Fruit fly (Drosophila melanogaster) whole organism, embryonic: ENCODE measurements around the gene grsm.

Source experiments
- Atf-2 ChIP-seq: fragments of 200-800 bp; sonication (Bioruptor generic); optimal IDR thresholded peaks from 2 replicates; lab custom pipeline; 2016; ENCODE audit warnings: missing biosample characterization, missing genetic modification characterization
- B-H1 ChIP-seq: fragments of 200-800 bp; sonication (Bioruptor generic); IDR thresholded peaks from 3 replicates; pipeline ENCODE4 v1.3.6; 2022; ENCODE audit warnings: missing biosample characterization, missing genetic modification characterization
- C15 ChIP-seq: fragments of 200-800 bp; sonication (Bioruptor generic); IDR thresholded peaks from 3 replicates; pipeline ENCODE4 v1.3.6; 2022; ENCODE audit warnings: missing biosample characterization, missing genetic modification characterization
- CG10147 ChIP-seq: fragments of 200-800 bp; sonication (Bioruptor generic); optimal IDR thresholded peaks from 2 replicates; lab custom pipeline; 2019; ENCODE audit warnings: missing biosample characterization, mild to moderate bottlenecking, missing genetic modification characterization, moderate library complexity
- CG1233 ChIP-seq: fragments of 200-800 bp; sonication (Bioruptor generic); optimal IDR thresholded peaks from 4 replicates; lab custom pipeline; 2018; ENCODE audit warnings: missing biosample characterization, mild to moderate bottlenecking, missing genetic modification characterization
- CG13775 ChIP-seq: fragments of 200-800 bp; sonication (Bioruptor generic); optimal IDR thresholded peaks from 3 replicates; lab custom pipeline; 2017; ENCODE audit warnings: missing biosample characterization, mild to moderate bottlenecking, missing genetic modification characterization
- CG14860 ChIP-seq: fragments of 200-800 bp; sonication (Bioruptor generic); IDR thresholded peaks from 3 replicates; pipeline ENCODE4 v1.3.6; 2022; ENCODE audit warnings: missing biosample characterization, missing genetic modification characterization; ENCODE audit not compliant: partially characterized antibody
- CG15514 ChIP-seq: fragments of 200-800 bp; sonication (Bioruptor generic); optimal IDR thresholded peaks from 3 replicates; lab custom pipeline; 2017; ENCODE audit warnings: missing biosample characterization, missing genetic modification characterization, mild to moderate bottlenecking, moderate library complexity, missing genetic modification reagents
- CG15696 ChIP-seq: fragments of 200-800 bp; sonication (Bioruptor generic); optimal IDR thresholded peaks from 2 replicates; lab custom pipeline; 2019; ENCODE audit warnings: missing biosample characterization, mild to moderate bottlenecking, missing genetic modification characterization, moderate library complexity
- CG1602 ChIP-seq: fragments of 200-800 bp; sonication (Bioruptor generic); optimal IDR thresholded peaks from 3 replicates; lab custom pipeline; 2016; ENCODE audit warnings: missing biosample characterization, missing genetic modification characterization
- CG17361 ChIP-seq: fragments of 200-800 bp; sonication (Bioruptor generic); IDR thresholded peaks from 3 replicates; pipeline ENCODE4 v1.3.6; 2022; ENCODE audit warnings: missing biosample characterization, missing genetic modification characterization
- CG1792 ChIP-seq: fragments of 200-800 bp; sonication (Bioruptor generic); optimal IDR thresholded peaks from 2 replicates; lab custom pipeline; 2016; ENCODE audit warnings: missing biosample characterization, missing genetic modification characterization
- CG18619 ChIP-seq: fragments of 200-800 bp; sonication (Bioruptor generic); optimal IDR thresholded peaks from 3 replicates; lab custom pipeline; 2017; ENCODE audit warnings: missing biosample characterization, mild to moderate bottlenecking, missing genetic modification characterization
- CG2116 ChIP-seq: fragments of 200-800 bp; sonication (Bioruptor generic); optimal IDR thresholded peaks from 3 replicates; lab custom pipeline; 2018; ENCODE audit warnings: missing biosample characterization, mild to moderate bottlenecking, missing genetic modification characterization
- CG2199 ChIP-seq: fragments of 200-800 bp; sonication (Bioruptor generic); IDR thresholded peaks from 3 replicates; pipeline ENCODE4 v1.3.6; 2022; ENCODE audit warnings: missing biosample characterization, missing genetic modification characterization
- CG31224 ChIP-seq: fragments of 200-800 bp; sonication (Bioruptor generic); IDR thresholded peaks from 2 replicates; pipeline ENCODE4 v1.3.6; 2022; ENCODE audit warnings: missing biosample characterization, missing genetic modification characterization
- CG33213 ChIP-seq: fragments of 200-800 bp; sonication (Bioruptor generic); optimal IDR thresholded peaks from 3 replicates; lab custom pipeline; 2016; ENCODE audit warnings: missing biosample characterization, missing genetic modification characterization
- CG3995 ChIP-seq: fragments of 200-800 bp; sonication (Bioruptor generic); optimal IDR thresholded peaks from 3 replicates; lab custom pipeline; 2016; ENCODE audit warnings: missing biosample characterization, missing genetic modification characterization
- CG6791 ChIP-seq: fragments of 200-800 bp; sonication (Bioruptor generic); IDR thresholded peaks from 3 replicates; pipeline ENCODE4 v1.3.6; 2022; ENCODE audit warnings: missing biosample characterization, missing genetic modification characterization; ENCODE audit not compliant: partially characterized antibody
- CG7786 ChIP-seq: fragments of 200-800 bp; sonication (Bioruptor generic); optimal IDR thresholded peaks from 2 replicates; lab custom pipeline; 2016; ENCODE audit warnings: missing biosample characterization, missing genetic modification characterization
- Dfd ChIP-seq, 2 experiments: fragments of >200 bp; optimal IDR thresholded peaks; 2 replicates each; lab custom pipeline; 2017; ENCODE audit warnings: missing biosample characterization in 2 of 2, missing genetic modification characterization in 2 of 2
- Dll ChIP-seq: fragments of 200-800 bp; sonication (Bioruptor generic); IDR thresholded peaks from 4 replicates; pipeline ENCODE4 v1.3.6; 2022; ENCODE audit warnings: missing biosample characterization, missing genetic modification characterization; ENCODE audit not compliant: partially characterized antibody
- Doc3 ChIP-seq: fragments of 200-800 bp; sonication (Bioruptor generic); IDR thresholded peaks from 3 replicates; pipeline ENCODE4 v1.3.6; 2022; ENCODE audit warnings: missing biosample characterization, missing genetic modification characterization; ENCODE audit not compliant: partially characterized antibody
- Dp ChIP-seq: fragments of 200-800 bp; sonication (Bioruptor generic); optimal IDR thresholded peaks from 2 replicates; lab custom pipeline; 2018; ENCODE audit warnings: missing biosample characterization, mild to moderate bottlenecking, missing genetic modification characterization, moderate library complexity
- E2f1 ChIP-seq: fragments of 200-800 bp; sonication (Bioruptor generic); IDR thresholded peaks from 2 replicates; pipeline ENCODE4 v1.3.6; 2022; ENCODE audit warnings: missing biosample characterization, missing genetic modification characterization
- Fer3 ChIP-seq: fragments of 200-800 bp; sonication (Bioruptor generic); optimal IDR thresholded peaks from 2 replicates; lab custom pipeline; 2018; ENCODE audit warnings: missing biosample characterization, mild to moderate bottlenecking, missing genetic modification characterization, moderate library complexity
- HHEX ChIP-seq: fragments of 200-800 bp; sonication (Bioruptor generic); optimal IDR thresholded peaks from 3 replicates; lab custom pipeline; 2017; ENCODE audit warnings: missing biosample characterization, mild to moderate bottlenecking, missing genetic modification characterization, missing genetic modification reagents
- MTF-1 ChIP-seq: fragments of 200-800 bp; sonication (Bioruptor generic); optimal IDR thresholded peaks from 2 replicates; lab custom pipeline; 2018; ENCODE audit warnings: missing biosample characterization, mild to moderate bottlenecking, missing genetic modification characterization, borderline replicate concordance
- NC2β ChIP-seq: fragments of 200-800 bp; sonication (Bioruptor generic); optimal IDR thresholded peaks from 2 replicates; lab custom pipeline; 2016; ENCODE audit warnings: missing biosample characterization, missing genetic modification characterization
- Opbp ChIP-seq: fragments of 200-800 bp; sonication (Bioruptor generic); IDR thresholded peaks from 3 replicates; pipeline ENCODE4 v1.3.6; 2022; ENCODE audit warnings: missing biosample characterization, missing genetic modification characterization; ENCODE audit not compliant: partially characterized antibody
- YL-1 ChIP-seq: fragments of 200-800 bp; sonication (Bioruptor generic); optimal IDR thresholded peaks from 3 replicates; lab custom pipeline; 2017; ENCODE audit warnings: missing biosample characterization, mild to moderate bottlenecking, missing genetic modification characterization
- ase ChIP-seq: fragments of 200-800 bp; sonication (Bioruptor generic); IDR thresholded peaks from 3 replicates; pipeline ENCODE4 v1.3.6; 2022; ENCODE audit warnings: missing biosample characterization, missing genetic modification characterization
- cas ChIP-seq: fragments of 200-800 bp; sonication (Bioruptor generic); IDR thresholded peaks from 2 replicates; pipeline ENCODE4 v1.3.6; 2022; ENCODE audit warnings: missing biosample characterization, missing genetic modification characterization
- chinmo ChIP-seq: fragments of 200-800 bp; sonication (Bioruptor generic); IDR thresholded peaks from 4 replicates; pipeline ENCODE4 v1.3.6; 2022; ENCODE audit warnings: missing biosample characterization, missing genetic modification characterization; ENCODE audit not compliant: partially characterized antibody
- disco-r ChIP-seq: fragments of 200-800 bp; sonication (Bioruptor generic); optimal IDR thresholded peaks from 2 replicates; lab custom pipeline; 2016; ENCODE audit warnings: missing biosample characterization, missing genetic modification characterization
- esg ChIP-seq: fragments of 200-800 bp; sonication (Bioruptor generic); conservative IDR thresholded peaks from 2 replicates; pipeline ENCODE4 v1.3.6; 2022; ENCODE audit warnings: missing biosample characterization, missing genetic modification characterization
- gem ChIP-seq: fragments of 200-800 bp; sonication (Bioruptor generic); optimal IDR thresholded peaks from 2 replicates; lab custom pipeline; 2019; ENCODE audit warnings: missing biosample characterization, mild to moderate bottlenecking, missing genetic modification characterization, moderate library complexity
- gfzf ChIP-seq: fragments of 200-800 bp; sonication (Bioruptor generic); optimal IDR thresholded peaks from 2 replicates; lab custom pipeline; 2016; ENCODE audit warnings: missing biosample characterization, mild to moderate bottlenecking, missing genetic modification characterization, moderate library complexity
- grau ChIP-seq: fragments of 200-800 bp; optimal IDR thresholded peaks from 3 replicates; lab custom pipeline; 2019; ENCODE audit warnings: missing biosample characterization, mild to moderate bottlenecking, missing genetic modification characterization, moderate library complexity
- jumu ChIP-seq: fragments of 200-800 bp; sonication (Bioruptor generic); optimal IDR thresholded peaks from 3 replicates; lab custom pipeline; 2016; ENCODE audit warnings: missing biosample characterization, missing genetic modification characterization
- ken ChIP-seq: fragments of 200-800 bp; sonication (Bioruptor generic); IDR thresholded peaks from 3 replicates; pipeline ENCODE4 v1.3.6; 2022; ENCODE audit warnings: missing biosample characterization, missing genetic modification characterization
- knrl ChIP-seq: fragments of 200-800 bp; sonication (Bioruptor generic); IDR thresholded peaks from 3 replicates; pipeline ENCODE4 v1.3.6; 2022; ENCODE audit warnings: missing biosample characterization, missing genetic modification characterization; ENCODE audit not compliant: partially characterized antibody
- lmd ChIP-seq: fragments of 200-800 bp; sonication (Bioruptor generic); IDR thresholded peaks from 2 replicates; pipeline ENCODE4 v1.3.6; 2022; ENCODE audit warnings: missing biosample characterization, missing genetic modification characterization
- nom ChIP-seq: fragments of 200-800 bp; sonication (Bioruptor generic); optimal IDR thresholded peaks from 2 replicates; lab custom pipeline; 2017; ENCODE audit warnings: missing biosample characterization, missing genetic modification characterization, mild to moderate bottlenecking, moderate library complexity, missing genetic modification reagents
- phol ChIP-seq: fragments of 200-800 bp; sonication (Bioruptor generic); optimal IDR thresholded peaks from 3 replicates; lab custom pipeline; 2018; ENCODE audit warnings: missing biosample characterization, mild to moderate bottlenecking, missing genetic modification characterization, moderate library complexity
- sd ChIP-seq: fragments of 200-800 bp; sonication (Bioruptor generic); optimal IDR thresholded peaks from 3 replicates; lab custom pipeline; 2018; ENCODE audit warnings: missing biosample characterization, mild to moderate bottlenecking, missing genetic modification characterization, moderate library complexity
- ssp ChIP-seq: fragments of 200-800 bp; sonication (Bioruptor generic); IDR thresholded peaks from 2 replicates; pipeline ENCODE4 v1.3.6; 2022; ENCODE audit warnings: missing biosample characterization, missing genetic modification characterization
- zen ChIP-seq: fragments of 200-800 bp; sonication (Bioruptor generic); optimal IDR thresholded peaks from 3 replicates; lab custom pipeline; 2018; ENCODE audit warnings: missing biosample characterization, mild to moderate bottlenecking, missing genetic modification characterization, moderate library complexity
- zen2 ChIP-seq: fragments of 200-800 bp; sonication (Bioruptor generic); IDR thresholded peaks from 3 replicates; pipeline ENCODE4 v1.3.6; 2022; ENCODE audit warnings: missing biosample characterization, missing genetic modification characterization; ENCODE audit not compliant: partially characterized antibody
- zfh1 ChIP-seq: fragments of 200-800 bp; sonication (Bioruptor generic); IDR thresholded peaks from 3 replicates; pipeline ENCODE4 v1.3.6; 2022; ENCODE audit warnings: missing biosample characterization, missing genetic modification characterization

grsm gene

DNA sequence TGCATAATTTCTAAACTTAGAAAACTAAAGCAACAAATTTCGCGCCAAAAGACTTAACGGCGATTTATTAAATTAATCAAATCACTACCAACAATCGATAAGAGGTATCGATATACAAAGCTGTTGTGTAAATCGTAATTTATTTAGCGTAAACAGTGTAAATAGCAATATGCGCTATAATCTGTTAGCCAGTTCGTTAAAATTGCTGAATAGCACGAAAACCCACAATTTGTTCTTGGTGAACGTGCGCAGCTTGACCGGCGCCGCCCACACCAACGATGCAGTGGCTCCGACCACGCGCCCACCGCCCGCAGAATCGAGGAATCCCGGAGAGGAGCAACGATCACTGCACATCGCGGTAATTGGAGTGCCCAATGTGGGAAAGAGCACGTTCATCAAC, 28.0 kb upstream of the grsm start, which contains the start of gene CG7488 (continued):
- TF ChIP-seq Doc3 (GFP tag; lab: Robert Waterston, UW) (peak; percentile 90), YL-1 (GFP tag; lab: Kevin White, UChicago) (peak; percentile 54), esg (GFP tag; lab: Robert Waterston, UW) (no peak), Atf-2 (GFP tag; lab: Kevin White, UChicago) (no peak), CG7786 (no peak), ase (0 out of 3 replicates have a peak, but pooled peaks have one; percentile 19), phol (tag; lab: Kevin White, UChicago) (no peak), ken (GFP tag; lab: Robert Waterston, UW) (no peak), E2f1 (no peak), CG2116 (peak; percentile 80), C15 (GFP tag; lab: Robert Waterston, UW) (no peak), CG15696 (tag; lab: Kevin White, UChicago) (no peak), CG31224 (GFP tag; lab: Robert Waterston, UW) (no peak), CG18619 (GFP tag; lab: Kevin White, UChicago) (no peak), nom (GFP tag; lab: Kevin White, UChicago) (no peak), B-H1 (GFP tag; lab: Robert Waterston, UW) (no peak), CG17361 (no peak), Dll (GFP tag; lab: Robert Waterston, UW) (peak; percentile 92), CG2199 (GFP tag; lab: Robert Waterston, UW) (no peak), Dfd (GFP tag; optimal IDR thresholded peaks at IDR 0.05; lab: Kevin White, UChicago) (no peak), gfzf (GFP tag; lab: Kevin White, UChicago) (peak; percentile 13), CG33213 (GFP tag; lab: Kevin White, UChicago) (no peak), CG1602 (GFP tag; lab: Kevin White, UChicago) (no peak), CG15514 (GFP tag; lab: Kevin White, UChicago) (peak; percentile 18), disco-r (GFP tag; lab: Kevin White, UChicago) (no peak), gem (tag; lab: Kevin White, UChicago) (no peak), CG13775 (GFP tag; lab: Kevin White, UChicago) (no peak), CG3995 (GFP tag; lab: Kevin White, UChicago) (peak; percentile 81), zen2 (peak; percentile 84), HHEX (no peak), CG1233 (GFP tag; lab: Kevin White, UChicago) (no peak), CG10147 (GFP tag; lab: Kevin White, UChicago) (no peak), Opbp (peak; percentile 78; the same call in 2 of the 3 replicates), grau (tag; lab: Kevin White, UChicago) (no peak), lmd (GFP tag; lab: Robert Waterston, UW) (no peak), CG14860 (GFP tag; lab: Robert Waterston, UW) (peak; percentile 77), NC2β (no peak), chinmo (0 out of 4 replicates have a peak, but pooled peaks have one; percentile 36), jumu (GFP tag; lab: Kevin White, UChicago) (no peak), ssp (GFP tag; lab: Robert Waterston, UW) (no peak), zfh1 (no peak), knrl (peak; percentile 60; the same call in 2 of the 3 replicates), sd (tag; lab: Kevin White, UChicago) (no peak), MTF-1 (GFP tag; lab: Kevin White, UChicago) (no peak), CG6791 (peak; percentile 89), zen (tag; lab: Kevin White, UChicago) (peak; percentile 27), Fer3 (tag; lab: Kevin White, UChicago) (no peak), Dp (GFP tag; lab: Kevin White, UChicago) (peak; percentile 91), CG1792 (GFP tag; lab: Kevin White, UChicago) (no peak), cas (no peak)
